Worm (Caenorhabditis elegans): ENCODE measurements around the gene C34F11.2.

DNA sequence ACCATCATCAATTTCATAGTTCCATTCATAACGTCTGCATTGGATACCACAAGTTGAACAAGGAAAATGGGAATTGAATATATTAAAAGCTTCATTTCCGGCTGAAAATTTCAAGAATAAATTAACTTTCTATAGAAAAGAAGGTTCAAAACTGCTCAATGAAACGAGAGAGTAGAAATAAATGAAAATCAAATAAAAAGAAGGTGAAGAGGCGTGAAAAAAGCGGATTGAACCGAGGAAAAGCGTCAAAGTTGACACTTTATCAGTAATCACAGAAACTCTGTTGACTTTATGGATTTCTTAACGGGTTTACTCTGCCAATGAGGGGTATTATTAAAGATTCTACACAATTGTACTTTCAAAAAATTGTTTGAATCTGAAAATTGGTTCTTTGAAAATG is 26.3 kb downstream of the C34F11.2 start, which contains the start of gene pho-4:
- TF ChIP-seq F13H6.1 (tag; optimal IDR thresholded peaks at IDR 0.05) = no peak
- no peak for TF ChIP-seq unc-55 (GFP tag; optimal IDR thresholded peaks at IDR 0.05)
- TF ChIP-seq unc-62 (GFP tag; optimal IDR thresholded peaks at IDR 0.05) = no peak
- TF ChIP-seq ama-1 (optimal IDR thresholded peaks at IDR 0.05) = no peak
- no peak for TF ChIP-seq nhr-23 (tag; optimal IDR thresholded peaks at IDR 0.05)
- TF ChIP-seq lin-13 (GFP tag; optimal IDR thresholded peaks at IDR 0.05) = no peak
- no peak for TF ChIP-seq egl-27 (tag; optimal IDR thresholded peaks at IDR 0.05)
- no peak for TF ChIP-seq mbf-1 (tag; optimal IDR thresholded peaks at IDR 0.05)
- TF ChIP-seq nhr-77 (tag; optimal IDR thresholded peaks at IDR 0.05) = no peak
- TF ChIP-seq nhr-25 (tag; optimal IDR thresholded peaks at IDR 0.05) = no peak
- TF ChIP-seq mdl-1 (tag; optimal IDR thresholded peaks at IDR 0.05) = no peak
- TF ChIP-seq snpc-4 (tag; optimal IDR thresholded peaks at IDR 0.05) = no peak
